Fruit fly (Drosophila melanogaster) whole organism, embryonic: ENCODE measurements around the gene CG15725.
A peak's percentile ranks its signal among the peaks of the same experiment; 100 is the strongest.

Experiments used
- Ada2b ChIP-seq: fragments of 200-800 bp; sonication (Bioruptor generic); IDR thresholded peaks from 2 replicates; pipeline ENCODE4 v1.3.6; 2022; ENCODE audit warnings: missing biosample characterization, missing genetic modification characterization
- Atf-2 ChIP-seq: fragments of 200-800 bp; sonication (Bioruptor generic); optimal IDR thresholded peaks from 2 replicates; lab custom pipeline; 2016; ENCODE audit warnings: missing biosample characterization, missing genetic modification characterization
- BtbVII ChIP-seq: fragments of 200-800 bp; sonication (Bioruptor generic); optimal IDR thresholded peaks from 3 replicates; lab custom pipeline; 2017; ENCODE audit warnings: missing biosample characterization, mild to moderate bottlenecking, missing genetic modification characterization
- CG11456 ChIP-seq: fragments of 200-800 bp; sonication (Bioruptor generic); IDR thresholded peaks from 3 replicates; pipeline ENCODE4 v1.3.6; 2022; ENCODE audit warnings: missing biosample characterization, missing genetic modification characterization
- CG12219 ChIP-seq: fragments of 200-800 bp; sonication (Bioruptor generic); optimal IDR thresholded peaks from 3 replicates; lab custom pipeline; 2018; ENCODE audit warnings: missing biosample characterization, mild to moderate bottlenecking, missing genetic modification characterization
- CG12299 ChIP-seq: fragments of 200-800 bp; sonication (Bioruptor generic); optimal IDR thresholded peaks from 2 replicates; lab custom pipeline; 2018; ENCODE audit warnings: missing biosample characterization, mild to moderate bottlenecking, missing genetic modification characterization
- CG15479 ChIP-seq: fragments of 200-800 bp; sonication (Bioruptor generic); optimal IDR thresholded peaks from 3 replicates; lab custom pipeline; 2019; ENCODE audit warnings: missing biosample characterization, mild to moderate bottlenecking, missing genetic modification characterization, moderate library complexity
- CG1603 ChIP-seq: fragments of 200-800 bp; sonication (Bioruptor generic); optimal IDR thresholded peaks from 2 replicates; lab custom pipeline; 2019; ENCODE audit warnings: missing biosample characterization, mild to moderate bottlenecking, missing genetic modification characterization, moderate library complexity
- CG16813 ChIP-seq: fragments of 200-800 bp; sonication (Bioruptor generic); IDR thresholded peaks from 3 replicates; pipeline ENCODE4 v1.3.6; 2022; ENCODE audit warnings: missing biosample characterization, missing genetic modification characterization; ENCODE audit not compliant: partially characterized antibody
- CG18476 ChIP-seq: fragments of 200-800 bp; sonication (Bioruptor generic); optimal IDR thresholded peaks from 2 replicates; lab custom pipeline; 2016; ENCODE audit warnings: missing biosample characterization, mild to moderate bottlenecking, missing genetic modification characterization
- CG2116 ChIP-seq: fragments of 200-800 bp; sonication (Bioruptor generic); optimal IDR thresholded peaks from 3 replicates; lab custom pipeline; 2018; ENCODE audit warnings: missing biosample characterization, mild to moderate bottlenecking, missing genetic modification characterization
- CG2202 ChIP-seq: fragments of 200-800 bp; sonication (Bioruptor generic); optimal IDR thresholded peaks from 2 replicates; lab custom pipeline; 2018; ENCODE audit warnings: missing biosample characterization, mild to moderate bottlenecking, missing genetic modification characterization
- CG30403 ChIP-seq: fragments of 200-800 bp; sonication (Bioruptor generic); optimal IDR thresholded peaks from 3 replicates; lab custom pipeline; 2016; ENCODE audit warnings: missing biosample characterization, missing genetic modification characterization
- CG3163 ChIP-seq: fragments of 200-800 bp; sonication (Bioruptor generic); optimal IDR thresholded peaks from 3 replicates; lab custom pipeline; 2016; ENCODE audit warnings: missing biosample characterization, missing genetic modification characterization
- CG33557 ChIP-seq: fragments of 200-800 bp; sonication (Bioruptor generic); optimal IDR thresholded peaks from 2 replicates; lab custom pipeline; 2019; ENCODE audit warnings: missing biosample characterization, mild to moderate bottlenecking, missing genetic modification characterization, moderate library complexity
- CG34376 ChIP-seq: fragments of 200-800 bp; sonication (Bioruptor generic); optimal IDR thresholded peaks from 2 replicates; lab custom pipeline; 2018; ENCODE audit warnings: missing biosample characterization, mild to moderate bottlenecking, missing genetic modification characterization
- CG7786 ChIP-seq: fragments of 200-800 bp; sonication (Bioruptor generic); optimal IDR thresholded peaks from 2 replicates; lab custom pipeline; 2016; ENCODE audit warnings: missing biosample characterization, missing genetic modification characterization
- CG7839 ChIP-seq: fragments of 200-800 bp; sonication (Bioruptor generic); optimal IDR thresholded peaks from 3 replicates; lab custom pipeline; 2018; ENCODE audit warnings: missing biosample characterization, mild to moderate bottlenecking, missing genetic modification characterization, moderate library complexity
- CG9609 ChIP-seq: fragments of 200-800 bp; sonication (Bioruptor generic); optimal IDR thresholded peaks from 3 replicates; lab custom pipeline; 2016; ENCODE audit warnings: missing biosample characterization, missing genetic modification characterization
- Fer3 ChIP-seq: fragments of 200-800 bp; sonication (Bioruptor generic); optimal IDR thresholded peaks from 2 replicates; lab custom pipeline; 2018; ENCODE audit warnings: missing biosample characterization, mild to moderate bottlenecking, missing genetic modification characterization, moderate library complexity
- HLH3B ChIP-seq: fragments of 200-800 bp; sonication (Bioruptor generic); IDR thresholded peaks from 2 replicates; pipeline ENCODE4 v1.3.6; 2022; ENCODE audit warnings: missing biosample characterization, missing genetic modification characterization
- HmgD ChIP-seq: fragments of 200-800 bp; sonication (Bioruptor generic); optimal IDR thresholded peaks from 3 replicates; lab custom pipeline; 2016; ENCODE audit warnings: missing biosample characterization, missing genetic modification characterization
- Lpt ChIP-seq: fragments of >200 bp; optimal IDR thresholded peaks from 2 replicates; lab custom pipeline; 2018; ENCODE audit warnings: missing biosample characterization, missing genetic modification characterization
- Mad ChIP-seq: fragments of 200-800 bp; sonication (Bioruptor generic); optimal IDR thresholded peaks from 2 replicates; lab custom pipeline; 2016; ENCODE audit warnings: missing biosample characterization, missing genetic modification characterization
- NfI ChIP-seq: fragments of 200-800 bp; sonication (Bioruptor generic); optimal IDR thresholded peaks from 3 replicates; lab custom pipeline; 2018; ENCODE audit warnings: missing biosample characterization, mild to moderate bottlenecking, missing genetic modification characterization, moderate library complexity
- PHDP ChIP-seq: fragments of 200-800 bp; sonication (Bioruptor generic); optimal IDR thresholded peaks from 3 replicates; lab custom pipeline; 2018; ENCODE audit warnings: missing biosample characterization, mild to moderate bottlenecking, missing genetic modification characterization, moderate library complexity
- Ravus ChIP-seq: fragments of 200-800 bp; sonication (Bioruptor generic); IDR thresholded peaks from 2 replicates; pipeline ENCODE4 v1.3.6; 2022; ENCODE audit warnings: missing biosample characterization, missing genetic modification characterization
- YL-1 ChIP-seq: fragments of 200-800 bp; sonication (Bioruptor generic); optimal IDR thresholded peaks from 3 replicates; lab custom pipeline; 2017; ENCODE audit warnings: missing biosample characterization, mild to moderate bottlenecking, missing genetic modification characterization
- bab2 ChIP-seq: fragments of 200-800 bp; sonication (Bioruptor generic); optimal IDR thresholded peaks from 2 replicates; lab custom pipeline; 2016; ENCODE audit warnings: missing biosample characterization, missing genetic modification characterization
- bowl ChIP-seq: fragments of 200-800 bp; sonication (Bioruptor generic); IDR thresholded peaks from 2 replicates; pipeline ENCODE4 v1.3.6; 2022; ENCODE audit warnings: missing biosample characterization, missing genetic modification characterization
- corto ChIP-seq: fragments of 200-800 bp; sonication (Bioruptor generic); optimal IDR thresholded peaks from 2 replicates; lab custom pipeline; 2016; ENCODE audit warnings: missing biosample characterization, mild to moderate bottlenecking, missing genetic modification characterization, moderate library complexity
- cwo ChIP-seq: fragments of 200-800 bp; sonication (Bioruptor generic); optimal IDR thresholded peaks from 3 replicates; lab custom pipeline; 2017; ENCODE audit warnings: missing biosample characterization, missing genetic modification characterization, mild to moderate bottlenecking, moderate library complexity, missing genetic modification reagents
- dm ChIP-seq: fragments of 200-800 bp; sonication (Bioruptor generic); optimal IDR thresholded peaks from 3 replicates; lab custom pipeline; 2016; ENCODE audit warnings: missing biosample characterization, missing genetic modification characterization
- eve ChIP-seq, 2 experiments: fragments of >200 bp; optimal IDR thresholded peaks; 2 replicates each; lab custom pipeline; 2017; ENCODE audit warnings: missing biosample characterization in 2 of 2, missing genetic modification characterization in 2 of 2
- gce ChIP-seq: fragments of 200-800 bp; sonication (Bioruptor generic); IDR thresholded peaks from 3 replicates; pipeline ENCODE4 v1.3.6; 2022; ENCODE audit warnings: missing biosample characterization, missing genetic modification characterization
- grau ChIP-seq: fragments of 200-800 bp; optimal IDR thresholded peaks from 3 replicates; lab custom pipeline; 2019; ENCODE audit warnings: missing biosample characterization, mild to moderate bottlenecking, missing genetic modification characterization, moderate library complexity
- mirr ChIP-seq: fragments of 200-800 bp; sonication (Bioruptor generic); optimal IDR thresholded peaks from 3 replicates; lab custom pipeline; 2018; ENCODE audit warnings: missing biosample characterization, mild to moderate bottlenecking, missing genetic modification characterization
- phol ChIP-seq: fragments of 200-800 bp; sonication (Bioruptor generic); optimal IDR thresholded peaks from 3 replicates; lab custom pipeline; 2018; ENCODE audit warnings: missing biosample characterization, mild to moderate bottlenecking, missing genetic modification characterization, moderate library complexity
- row ChIP-seq: fragments of 200-800 bp; sonication (Bioruptor generic); IDR thresholded peaks from 3 replicates; pipeline ENCODE4 v1.3.6; 2022; ENCODE audit warnings: missing biosample characterization, missing genetic modification characterization
- sd ChIP-seq: fragments of 200-800 bp; sonication (Bioruptor generic); optimal IDR thresholded peaks from 3 replicates; lab custom pipeline; 2018; ENCODE audit warnings: missing biosample characterization, mild to moderate bottlenecking, missing genetic modification characterization, moderate library complexity
- tio ChIP-seq: fragments of 200-800 bp; sonication (Bioruptor generic); optimal IDR thresholded peaks from 2 replicates; lab custom pipeline; 2017; ENCODE audit warnings: missing biosample characterization, missing genetic modification characterization, inconsistent platforms
- tna ChIP-seq: fragments of 200-800 bp; sonication (Bioruptor generic); IDR thresholded peaks from 2 replicates; pipeline ENCODE4 v1.3.6; 2022; ENCODE audit warnings: missing biosample characterization, missing genetic modification characterization; ENCODE audit not compliant: partially characterized antibody
- trh ChIP-seq: fragments of 200-800 bp; sonication (Bioruptor generic); optimal IDR thresholded peaks from 2 replicates; lab custom pipeline; 2016; ENCODE audit warnings: missing biosample characterization, missing genetic modification characterization
- wdn ChIP-seq: fragments of 200-800 bp; sonication (Bioruptor generic); IDR thresholded peaks from 2 replicates; pipeline ENCODE4 v1.3.6; 2022; ENCODE audit warnings: missing biosample characterization, missing genetic modification characterization
- wek ChIP-seq: fragments of 200-800 bp; sonication (Bioruptor generic); optimal IDR thresholded peaks from 3 replicates; lab custom pipeline; 2018; ENCODE audit warnings: missing biosample characterization, mild to moderate bottlenecking, missing genetic modification characterization, moderate library complexity
- yki ChIP-seq: fragments of >200 bp; optimal IDR thresholded peaks from 3 replicates; lab custom pipeline; 2018
- zen2 ChIP-seq: fragments of 200-800 bp; sonication (Bioruptor generic); IDR thresholded peaks from 3 replicates; pipeline ENCODE4 v1.3.6; 2022; ENCODE audit warnings: missing biosample characterization, missing genetic modification characterization; ENCODE audit not compliant: partially characterized antibody
- zf30C ChIP-seq: fragments of 200-800 bp; sonication (Bioruptor generic); optimal IDR thresholded peaks from 3 replicates; lab custom pipeline; 2018; ENCODE audit warnings: missing biosample characterization, mild to moderate bottlenecking, missing genetic modification characterization
- zfh2 ChIP-seq: fragments of 200-800 bp; sonication (Bioruptor generic); optimal IDR thresholded peaks from 2 replicates; lab custom pipeline; 2016; ENCODE audit warnings: missing biosample characterization, missing genetic modification characterization

CG15725 gene

dm6 chrX:12724287-12725186 lies 18.9 kb downstream of the CG15725 start (continued):
- TF ChIP-seq row (GFP tag; lab: Robert Waterston, UW) (peak; percentile 11; the same call in 1 of the 3 replicates), Ravus (no peak), zf30C (no peak), CG30403 (peak; percentile 38), PHDP (tag; lab: Kevin White, UChicago) (no peak), zen2 (GFP tag; lab: Robert Waterston, UW) (no peak), wdn (GFP tag; lab: Robert Waterston, UW) (no peak), YL-1 (no peak), tio (peak; percentile 42), bab2 (GFP tag; lab: Kevin White, UChicago) (no peak), Ada2b (GFP tag; lab: Robert Waterston, UW) (no peak), gce (GFP tag; lab: Robert Waterston, UW) (no peak), mirr (peak; percentile 26), CG11456 (GFP tag; lab: Robert Waterston, UW) (no peak), Atf-2 (GFP tag; lab: Kevin White, UChicago) (no peak), corto (GFP tag; lab: Kevin White, UChicago) (no peak), CG2116 (no peak), CG12299 (tag; lab: Kevin White, UChicago) (no peak), BtbVII (GFP tag; lab: Kevin White, UChicago) (no peak), CG1603 (tag; lab: Kevin White, UChicago) (peak; percentile 7), grau (tag; lab: Kevin White, UChicago) (peak; percentile 23), CG34376 (GFP tag; lab: Kevin White, UChicago) (peak; percentile 13), CG12219 (peak; percentile 7), phol (tag; lab: Kevin White, UChicago) (peak; percentile 54), CG9609 (GFP tag; lab: Kevin White, UChicago) (no peak), sd (tag; lab: Kevin White, UChicago) (peak; percentile 48), Fer3 (tag; lab: Kevin White, UChicago) (no peak), Lpt (GFP tag; lab: Kevin White, UChicago) (no peak), CG16813 (GFP tag; lab: Robert Waterston, UW) (no peak), CG15479 (GFP tag; lab: Kevin White, UChicago) (no peak), tna (GFP tag; lab: Robert Waterston, UW) (no peak), cwo (GFP tag; lab: Kevin White, UChicago) (no peak), CG7839 (tag; lab: Kevin White, UChicago) (peak; percentile 19), yki (lab: Kevin White, UChicago) (no peak), HLH3B (0 out of 2 replicates have a peak, but pooled peaks have one; percentile 15), wek (GFP tag; lab: Kevin White, UChicago) (no peak), CG3163 (GFP tag; lab: Kevin White, UChicago) (no peak), HmgD (GFP tag; lab: Kevin White, UChicago) (no peak), trh (no peak), bowl (no peak), Mad (GFP tag; lab: Kevin White, UChicago) (no peak), CG2202 (tag; lab: Kevin White, UChicago) (no peak), eve (GFP tag; optimal IDR thresholded peaks at IDR 0.05; lab: Kevin White, UChicago) (peak in 1 of 2 experiments; percentile 86), zfh2 (no peak), CG7786 (no peak), CG18476 (GFP tag; lab: Kevin White, UChicago) (peak; percentile 30), NfI (no peak), CG33557 (GFP tag; lab: Kevin White, UChicago) (no peak), dm (GFP tag; lab: Kevin White, UChicago) (no peak)
